Worm (Caenorhabditis elegans) whole organism, L1 larva: ENCODE results near the gene T25B9.8.

Source experiments
- ceh-82 ChIP-seq, 3 experiments: fragments of 150-350 bp in 1 of 3; sonication (generic microtip) in 2 of 3; optimal IDR thresholded peaks; 2 replicates each; lab custom pipeline; 2014 to 2017; ENCODE audit warnings: missing biosample characterization in 3 of 3, missing genetic modification characterization in 3 of 3
- lin-13 ChIP-seq: fragments of 150-350 bp; optimal IDR thresholded peaks from 2 replicates; lab custom pipeline; 2014; ENCODE audit warnings: missing biosample characterization, missing genetic modification reagents, missing genetic modification characterization
- lin-35 ChIP-seq, 2 experiments: fragments of 150-350 bp; optimal IDR thresholded peaks; 2 replicates each; lab custom pipeline; 2014; ENCODE audit warnings: missing biosample characterization in 2 of 2, missing genetic modification characterization in 2 of 2, missing genetic modification reagents in 2 of 2
- nhr-12 ChIP-seq: sonication (generic microtip); optimal IDR thresholded peaks from 2 replicates; lab custom pipeline; 2017; ENCODE audit warnings: missing biosample characterization, missing genetic modification characterization
- nhr-237 ChIP-seq: fragments of 150-350 bp; optimal IDR thresholded peaks from 2 replicates; lab custom pipeline; 2014; ENCODE audit warnings: missing biosample characterization, missing genetic modification characterization
- nhr-76 ChIP-seq: sonication (generic microtip); optimal IDR thresholded peaks from 2 replicates; lab custom pipeline; 2017; ENCODE audit warnings: missing biosample characterization, missing genetic modification characterization
- skn-1 ChIP-seq: fragments of 150-350 bp; optimal IDR thresholded peaks from 2 replicates; lab custom pipeline; 2014; ENCODE audit warnings: missing biosample characterization, missing genetic modification characterization

ce11 chrIV:10737011-10737553 lies 30.9 kb downstream of the T25B9.8 start, which contains the start of gene grl-21:
- no peak for TF ChIP-seq nhr-237 (tag; lab: Kevin White, UChicago)
- no peak for TF ChIP-seq lin-35 (GFP tag; optimal IDR thresholded peaks at IDR 0.05; lab: Kevin White, UChicago)
- no peak for TF ChIP-seq skn-1 (tag; lab: Kevin White, UChicago)
- TF ChIP-seq nhr-12 (tag; lab: Kevin White, UChicago), result no peak
- no peak for TF ChIP-seq ceh-82 (tag; optimal IDR thresholded peaks at IDR 0.05; lab: Kevin White, UChicago)
- TF ChIP-seq lin-13, result no peak
- TF ChIP-seq nhr-76 (tag; lab: Kevin White, UChicago), result no peak
